Fruit fly (Drosophila melanogaster) S2 (cell line): Measurements from ENCODE around the gene mtgo.

ENCODE experiments used
- CG8478 ChIP-seq: fragments of >200 bp; optimal IDR thresholded peaks from 2 replicates; lab custom pipeline; 2018
- CTCF ChIP-seq, 2 experiments: fragments of >200 bp; optimal IDR thresholded peaks; 2 replicates each; lab custom pipeline; 2018

Gene mtgo

dm6 chr2L:16548418-16549108, 3.7 kb downstream of the mtgo start:
- TF ChIP-seq CTCF (optimal IDR thresholded peaks at IDR 0.05; lab: Kevin White, UChicago): no peak
- no peak for TF ChIP-seq CG8478 (lab: Kevin White, UChicago)

dm6 chr2L:16549859-16550258, 5.0 kb downstream of the mtgo start, which contains the start of gene CG5968:
CG5968 (minus strand) TSS chr2L:16549959.
- TF ChIP-seq CG8478 (lab: Kevin White, UChicago): no peak

DNA sequence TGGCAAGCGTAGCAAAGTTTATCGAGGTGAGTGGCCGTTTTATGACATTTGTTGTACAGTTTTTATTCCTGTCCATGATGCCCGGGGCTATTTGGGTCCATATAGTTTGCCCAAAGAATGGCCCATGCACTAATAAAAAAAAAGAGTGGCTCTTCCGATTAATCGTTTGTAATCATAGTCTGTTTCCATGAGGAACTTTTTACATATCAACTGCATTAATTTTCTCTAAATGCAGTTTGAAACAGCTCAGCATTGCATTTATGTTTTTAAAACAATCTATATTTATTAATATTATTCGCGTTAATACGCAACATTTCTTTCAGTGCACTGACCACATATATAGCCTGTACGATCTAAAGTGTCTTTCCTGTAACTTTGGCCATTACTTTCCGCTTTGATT, 15.1 kb downstream of the mtgo start:
- TF ChIP-seq CTCF (optimal IDR thresholded peaks at IDR 0.05; lab: Kevin White, UChicago) (no peak), CG8478 (lab: Kevin White, UChicago) (no peak)

- TF ChIP-seq CG8478 (lab: Kevin White, UChicago) (no peak), CTCF (optimal IDR thresholded peaks at IDR 0.05; lab: Kevin White, UChicago) (no peak)
Measured at dm6 chr2L:16562379-16562778, 17.6 kb downstream of the mtgo start.

DNA sequence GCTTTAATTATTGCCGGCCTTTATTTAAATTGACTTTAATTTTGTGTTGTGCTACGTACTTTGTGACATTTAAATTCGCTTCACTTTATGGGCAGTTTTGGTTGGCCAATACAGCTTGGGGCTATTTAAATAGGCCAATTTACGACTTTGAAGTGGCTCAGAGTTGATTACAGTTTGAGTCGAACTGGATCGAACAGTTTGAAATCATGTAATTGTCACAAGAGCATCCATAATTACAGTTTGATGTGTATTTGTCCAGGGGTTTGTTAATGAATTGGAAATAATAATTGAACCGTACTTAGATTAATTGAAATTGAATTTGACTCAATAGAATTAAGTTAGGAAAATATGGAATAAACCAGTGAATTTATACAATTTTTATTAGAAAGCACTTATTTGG, 37.9 kb downstream of the mtgo start:
- TF ChIP-seq CTCF (optimal IDR thresholded peaks at IDR 0.05; lab: Kevin White, UChicago): peak in 1 of 2 experiments; percentile 7
- TF ChIP-seq CG8478 (lab: Kevin White, UChicago): no peak

DNA sequence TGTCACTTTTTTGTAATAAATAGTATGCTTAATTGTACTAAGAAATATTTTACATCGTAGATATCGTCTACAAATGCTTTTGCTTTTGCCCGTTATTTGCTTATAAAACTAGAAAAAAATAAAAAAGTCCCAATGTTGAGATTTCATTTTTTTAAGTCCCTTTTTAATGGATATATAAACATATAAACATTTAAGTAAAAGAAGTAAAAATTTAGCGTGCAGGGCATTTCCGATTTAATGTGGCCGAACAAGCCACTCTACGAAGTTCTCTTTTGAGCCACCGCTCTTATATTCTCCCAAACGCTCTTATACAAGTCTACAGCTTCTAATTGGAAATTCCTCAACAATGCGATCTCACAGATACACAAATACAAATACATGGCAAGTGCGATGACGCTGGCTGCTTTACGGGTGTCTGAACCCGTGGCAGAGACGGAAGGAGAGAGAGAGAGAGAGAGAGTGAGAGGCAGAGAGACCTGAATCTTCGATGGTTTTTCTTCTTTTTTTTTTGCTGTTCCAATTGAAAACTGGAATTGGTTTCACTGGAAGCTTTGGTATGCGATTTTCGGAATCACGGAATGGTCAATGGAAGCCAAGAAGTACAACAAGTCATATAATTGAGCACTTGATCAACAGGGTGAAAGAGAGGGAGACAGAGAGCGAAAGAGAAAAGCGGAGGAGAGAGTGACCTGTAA, 43.0 kb downstream of the mtgo start:
- TF ChIP-seq CG8478 (lab: Kevin White, UChicago) (no peak), CTCF (optimal IDR thresholded peaks at IDR 0.05; lab: Kevin White, UChicago) (no peak)

- TF ChIP-seq CG8478 (lab: Kevin White, UChicago) (no peak), CTCF (optimal IDR thresholded peaks at IDR 0.05; lab: Kevin White, UChicago) (no peak)
Measured at dm6 chr2L:16588691-16589102, 43.9 kb downstream of the mtgo start.

DNA sequence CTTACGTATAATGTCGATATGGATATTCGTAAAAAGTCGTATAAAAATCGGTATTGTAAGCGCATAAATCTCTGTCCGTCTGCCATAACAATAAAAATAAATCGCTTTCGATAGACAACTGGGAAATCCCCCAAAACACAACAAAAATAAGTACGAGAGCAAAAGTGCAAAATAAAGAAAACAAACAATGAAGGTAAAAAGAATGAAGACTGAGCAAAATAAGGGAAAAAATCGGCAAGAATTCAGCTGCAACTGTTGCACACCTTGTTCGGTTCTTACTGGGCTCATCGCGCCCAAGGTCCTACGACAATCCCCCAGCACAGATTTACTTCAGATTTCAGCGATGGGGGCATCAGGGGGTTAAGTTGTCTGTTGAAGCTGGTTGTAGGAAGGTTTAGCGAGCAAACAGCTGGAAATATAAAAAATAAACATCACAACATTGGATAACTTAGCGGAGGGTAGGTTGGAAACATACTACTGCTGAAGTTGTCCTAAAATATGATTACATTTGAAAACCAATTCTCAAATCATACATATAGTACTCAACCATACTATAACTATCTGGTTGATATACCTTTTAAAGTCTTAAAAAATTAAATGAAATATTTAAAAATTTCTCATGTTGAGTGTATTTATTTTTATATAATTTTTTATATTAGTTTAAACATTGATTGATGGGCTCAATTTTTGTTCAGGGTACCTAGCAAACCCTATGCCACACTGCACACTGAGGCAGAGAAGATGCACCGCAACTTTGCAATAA, 45.7 kb downstream of the mtgo start:
- TF ChIP-seq CG8478 (lab: Kevin White, UChicago) (no peak), CTCF (optimal IDR thresholded peaks at IDR 0.05; lab: Kevin White, UChicago) (no peak)

DNA sequence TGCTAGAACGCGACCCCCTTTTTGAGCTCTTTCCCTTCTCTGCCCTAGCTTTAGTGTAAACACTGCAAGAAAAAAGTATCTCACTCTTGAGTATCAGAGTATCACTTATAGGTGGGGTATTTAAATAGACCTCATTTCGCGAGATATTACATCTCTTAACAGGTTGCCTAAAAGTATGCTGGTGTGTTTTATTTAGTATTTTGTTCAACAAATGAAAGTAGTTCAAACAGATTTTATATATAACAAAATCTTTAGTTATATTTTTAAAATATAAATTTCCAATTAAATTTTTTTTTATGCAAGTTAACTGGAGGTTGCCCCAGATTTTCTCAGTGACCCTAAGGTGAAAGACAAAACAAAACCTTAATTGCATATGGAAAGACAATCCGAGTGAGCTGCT, 46.7 kb downstream of the mtgo start:
- TF ChIP-seq CG8478 (lab: Kevin White, UChicago) (no peak), CTCF (optimal IDR thresholded peaks at IDR 0.05; lab: Kevin White, UChicago) (no peak)

DNA sequence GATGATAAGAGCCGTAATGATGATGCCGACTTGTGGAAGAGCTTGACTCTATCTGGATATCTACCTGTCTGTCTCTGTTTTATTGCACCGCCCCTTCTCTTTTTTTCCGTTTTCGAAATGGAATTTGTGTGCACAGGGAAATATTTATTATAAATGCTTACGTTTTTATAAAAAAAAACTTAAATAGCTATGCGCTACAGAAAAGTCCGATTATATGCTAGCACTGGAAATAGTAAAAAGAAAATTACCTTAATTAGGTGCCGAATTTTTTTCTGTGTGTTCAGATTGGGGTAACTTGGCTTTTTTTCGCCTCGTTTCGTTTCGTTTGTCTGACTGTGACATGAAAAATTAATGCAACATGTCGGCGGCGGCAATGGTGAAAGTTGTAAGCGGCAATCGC, 47.1 kb downstream of the mtgo start:
- no peak for TF ChIP-seq CTCF (optimal IDR thresholded peaks at IDR 0.05; lab: Kevin White, UChicago)
- no peak for TF ChIP-seq CG8478 (lab: Kevin White, UChicago)

DNA sequence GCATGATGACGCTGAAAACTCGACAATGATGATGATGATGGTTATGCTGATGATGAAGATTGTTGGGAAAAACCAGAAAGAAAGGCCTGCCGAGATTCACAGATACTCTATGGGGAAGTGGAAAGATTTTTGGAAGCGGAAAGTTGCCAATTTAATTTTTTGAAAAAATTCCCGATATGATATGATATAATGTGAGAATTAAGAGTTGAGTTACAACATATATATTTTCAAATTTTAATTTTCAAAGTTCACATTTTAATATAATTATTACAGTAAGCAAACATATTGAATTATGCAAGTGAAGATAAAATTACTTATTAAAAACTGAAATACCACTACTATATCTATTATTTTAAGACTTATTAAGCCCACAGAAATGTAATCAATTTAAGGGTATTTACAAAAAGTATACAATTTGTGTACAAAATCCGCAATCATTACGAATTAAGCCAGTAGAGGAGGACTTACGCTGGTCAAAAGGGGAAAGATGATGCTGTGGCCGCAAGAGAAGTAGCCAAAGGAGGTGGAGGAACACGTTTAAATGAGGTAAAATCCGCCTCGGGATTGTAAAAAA, 49.2 kb downstream of the mtgo start:
- TF ChIP-seq CG8478 (lab: Kevin White, UChicago): no peak
- no peak for TF ChIP-seq CTCF (optimal IDR thresholded peaks at IDR 0.05; lab: Kevin White, UChicago)

- TF ChIP-seq CTCF (optimal IDR thresholded peaks at IDR 0.05; lab: Kevin White, UChicago) (no peak), CG8478 (lab: Kevin White, UChicago) (no peak)
Measured at dm6 chr2L:16594628-16595027, 49.8 kb downstream of the mtgo start.

dm6 chr2L:16595938-16596337, 51.1 kb downstream of the mtgo start:
- TF ChIP-seq CTCF (optimal IDR thresholded peaks at IDR 0.05; lab: Kevin White, UChicago): no peak
- TF ChIP-seq CG8478 (lab: Kevin White, UChicago): no peak

dm6 chr2L:16597798-16598737, 53.3 kb downstream of the mtgo start:
- no peak for TF ChIP-seq CTCF (optimal IDR thresholded peaks at IDR 0.05; lab: Kevin White, UChicago)
